Worm (Caenorhabditis elegans): ENCODE results near the gene srw-61.

DNA sequence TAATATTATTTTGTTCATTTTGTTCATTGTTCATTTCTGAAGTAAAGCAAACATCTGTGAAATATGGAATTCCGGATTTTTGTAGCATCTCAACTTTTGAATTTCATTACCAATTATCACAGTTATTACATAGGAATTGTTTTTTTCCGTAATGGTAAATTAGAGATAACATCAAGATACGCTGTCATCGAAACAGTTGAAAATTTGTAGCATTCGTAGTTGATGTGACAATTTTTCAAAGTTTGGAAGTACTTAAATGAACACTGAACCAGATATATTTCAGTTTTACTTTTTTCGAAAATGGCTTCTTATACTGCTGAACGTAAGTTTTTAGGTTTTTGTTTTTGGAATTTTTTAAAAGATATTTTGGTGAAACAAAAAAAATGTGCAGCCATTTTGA, 12.7 kb downstream of the srw-61 start, which contains the start of gene H25K10.4:
- TF ChIP-seq unc-62 (GFP tag; optimal IDR thresholded peaks at IDR 0.05) (no peak), blmp-1 (tag; optimal IDR thresholded peaks at IDR 0.05) (no peak), lir-3 (tag; optimal IDR thresholded peaks at IDR 0.05; ENCODE audit: poor library complexity) (no peak), ama-1 (optimal IDR thresholded peaks at IDR 0.05) (no peak)

Measured in whole organism, L1 larva.